Worm (Caenorhabditis elegans): Measurements from ENCODE around the gene cct-4.
A peak's percentile ranks its signal among the peaks of the same experiment; 100 is the strongest.

cct-4 gene

ce11 chrII:8276057-8276456 is 7.4 kb upstream of the cct-4 start, which contains the start of the genes gei-14 and slc-25A32 (continued):
- TF ChIP-seq rnt-1 (tag; optimal IDR thresholded peaks at IDR 0.05) (peak; percentile 33), nhr-12 (tag; optimal IDR thresholded peaks at IDR 0.05) (no peak), alr-1 (tag; optimal IDR thresholded peaks at IDR 0.05; ENCODE audit: borderline replicate concordance) (no peak), nhr-85 (tag) (peak; percentile 65), efl-3 (GFP tag; optimal IDR thresholded peaks at IDR 0.05) (no peak), nhr-11 (tag; optimal IDR thresholded peaks at IDR 0.05) (no peak), hlh-17 (GFP tag; optimal IDR thresholded peaks at IDR 0.05; ENCODE audit: borderline replicate concordance) (no peak), jun-1 (tag; optimal IDR thresholded peaks at IDR 0.05) (no peak), sox-4 (tag; optimal IDR thresholded peaks at IDR 0.05) (no peak), lin-39 (tag; optimal IDR thresholded peaks at IDR 0.05) (no peak), ceh-82 (tag; optimal IDR thresholded peaks at IDR 0.05) (peak in 2 of 3 experiments; percentile 33 to 34), lir-3 (tag; optimal IDR thresholded peaks at IDR 0.05; ENCODE audit: poor library complexity) (no peak), ztf-11 (tag; optimal IDR thresholded peaks at IDR 0.05) (no peak), unc-30 (tag; optimal IDR thresholded peaks at IDR 0.05) (no peak), egl-27 (tag; optimal IDR thresholded peaks at IDR 0.05) (no peak), ceh-63 (GFP tag; optimal IDR thresholded peaks at IDR 0.05) (no peak), nhr-77 (tag; optimal IDR thresholded peaks at IDR 0.05) (no peak), C34B4.2 (tag; optimal IDR thresholded peaks at IDR 0.05) (no peak), irx-1 (tag; optimal IDR thresholded peaks at IDR 0.05) (no peak), grh-1 (GFP tag; IDR thresholded peaks at IDR 0.05) (no peak), fos-1 (tag; optimal IDR thresholded peaks at IDR 0.05) (peak; percentile 1), snu-23 (GFP tag; optimal IDR thresholded peaks at IDR 0.05) (peak; percentile 40), sptf-1 (tag; optimal IDR thresholded peaks at IDR 0.05) (no peak), hlh-4 (tag; optimal IDR thresholded peaks at IDR 0.05) (no peak), blmp-1 (tag; optimal IDR thresholded peaks at IDR 0.05) (peak; percentile 55), nhr-28 (tag; optimal IDR thresholded peaks at IDR 0.05) (no peak), zip-4 (GFP tag; optimal IDR thresholded peaks at IDR 0.05) (no peak), C16A3.4 (tag; optimal IDR thresholded peaks at IDR 0.05) (no peak), unc-98 (GFP tag; IDR thresholded peaks at IDR 0.05) (no peak), ama-1 (optimal IDR thresholded peaks at IDR 0.05) (no peak), aha-1 (tag; optimal IDR thresholded peaks at IDR 0.05) (no peak)

- TF ChIP-seq unc-130 (tag; optimal IDR thresholded peaks at IDR 0.05) (no peak), sox-4 (tag; optimal IDR thresholded peaks at IDR 0.05) (no peak)
Observed at ce11 chrII:8278415-8278814, 5.1 kb upstream of the cct-4 start, which contains the start of the genes mrpl-10 and clec-142. Gene mrpl-10 (minus strand): TSS chrII:8278515. Gene clec-142 (plus strand): TSS chrII:8278678.

ce11 chrII:8285837-8286236 is 2.4 kb downstream of the cct-4 start:
- peak; percentile 35 for TF ChIP-seq ama-1 (optimal IDR thresholded peaks at IDR 0.05)

- peak; percentile 7 for TF ChIP-seq lin-14 (GFP tag; optimal IDR thresholded peaks at IDR 0.05)
- TF ChIP-seq C16A3.4 (tag; optimal IDR thresholded peaks at IDR 0.05) = no peak
Observed at ce11 chrII:8295296-8295695, 11.8 kb downstream of the cct-4 start, which contains the start of gene nlp-55. Gene nlp-55 (minus strand): TSS chrII:8295396.

- TF ChIP-seq lin-35 (GFP tag; optimal IDR thresholded peaks at IDR 0.05) = no peak
- no peak for TF ChIP-seq tbx-2 (tag; optimal IDR thresholded peaks at IDR 0.05)
- TF ChIP-seq Y116A8C.19 (tag; optimal IDR thresholded peaks at IDR 0.05; ENCODE audit: borderline replicate concordance) = no peak
- TF ChIP-seq fkh-8 (tag; optimal IDR thresholded peaks at IDR 0.05) = no peak
- TF ChIP-seq lin-39 (tag; optimal IDR thresholded peaks at IDR 0.05) = no peak
- no peak for TF ChIP-seq swsn-7 (tag; optimal IDR thresholded peaks at IDR 0.05)
- no peak for TF ChIP-seq skn-1 (tag; optimal IDR thresholded peaks at IDR 0.05)
- no peak for TF ChIP-seq nhr-237 (tag; optimal IDR thresholded peaks at IDR 0.05)
- no peak for TF ChIP-seq dsc-1 (tag; optimal IDR thresholded peaks at IDR 0.05)
- TF ChIP-seq lin-14 (GFP tag; optimal IDR thresholded peaks at IDR 0.05) = no peak
Observed at ce11 chrII:8308314-8308713, 24.8 kb downstream of the cct-4 start.
